Fruit fly (Drosophila melanogaster) whole organism, embryonic: ENCODE measurements around the gene CG7766.

Experiments used
- Atf6 ChIP-seq: fragments of 200-800 bp; sonication (Bioruptor generic); IDR thresholded peaks from 2 replicates; pipeline ENCODE4 v1.3.6; 2022; ENCODE audit warnings: missing biosample characterization, missing genetic modification characterization
- B-H2 ChIP-seq: fragments of 200-800 bp; sonication (Bioruptor generic); optimal IDR thresholded peaks from 2 replicates; lab custom pipeline; 2018; ENCODE audit warnings: missing biosample characterization, mild to moderate bottlenecking, missing genetic modification characterization
- CG12219 ChIP-seq: fragments of 200-800 bp; sonication (Bioruptor generic); optimal IDR thresholded peaks from 3 replicates; lab custom pipeline; 2018; ENCODE audit warnings: missing biosample characterization, mild to moderate bottlenecking, missing genetic modification characterization
- CG13775 ChIP-seq: fragments of 200-800 bp; sonication (Bioruptor generic); optimal IDR thresholded peaks from 3 replicates; lab custom pipeline; 2017; ENCODE audit warnings: missing biosample characterization, mild to moderate bottlenecking, missing genetic modification characterization
- CG14860 ChIP-seq: fragments of 200-800 bp; sonication (Bioruptor generic); IDR thresholded peaks from 3 replicates; pipeline ENCODE4 v1.3.6; 2022; ENCODE audit warnings: missing biosample characterization, missing genetic modification characterization; ENCODE audit not compliant: partially characterized antibody
- CG15011 ChIP-seq: fragments of 200-800 bp; sonication (Bioruptor generic); optimal IDR thresholded peaks from 3 replicates; lab custom pipeline; 2018; ENCODE audit warnings: missing biosample characterization, mild to moderate bottlenecking, missing genetic modification characterization
- CG15696 ChIP-seq: fragments of 200-800 bp; sonication (Bioruptor generic); optimal IDR thresholded peaks from 2 replicates; lab custom pipeline; 2019; ENCODE audit warnings: missing biosample characterization, mild to moderate bottlenecking, missing genetic modification characterization, moderate library complexity
- CG18476 ChIP-seq: fragments of 200-800 bp; sonication (Bioruptor generic); optimal IDR thresholded peaks from 2 replicates; lab custom pipeline; 2016; ENCODE audit warnings: missing biosample characterization, mild to moderate bottlenecking, missing genetic modification characterization
- CG2120 ChIP-seq: fragments of 200-800 bp; sonication (Bioruptor generic); optimal IDR thresholded peaks from 3 replicates; lab custom pipeline; 2016; ENCODE audit warnings: missing biosample characterization, missing genetic modification characterization
- CG3065 ChIP-seq: fragments of 200-800 bp; sonication (Bioruptor generic); optimal IDR thresholded peaks from 2 replicates; lab custom pipeline; 2016; ENCODE audit warnings: missing biosample characterization, missing genetic modification characterization
- CG31224 ChIP-seq: fragments of 200-800 bp; sonication (Bioruptor generic); IDR thresholded peaks from 2 replicates; pipeline ENCODE4 v1.3.6; 2022; ENCODE audit warnings: missing biosample characterization, missing genetic modification characterization
- CG32767 ChIP-seq: fragments of 200-800 bp; sonication (Bioruptor generic); IDR thresholded peaks from 2 replicates; pipeline ENCODE4 v1.3.6; 2022; ENCODE audit warnings: missing biosample characterization, missing genetic modification characterization
- CG3726 ChIP-seq: fragments of 200-800 bp; sonication (Bioruptor generic); IDR thresholded peaks from 3 replicates; pipeline ENCODE4, ENCODE4 v1.3.6; 2022; ENCODE audit warnings: missing biosample characterization, missing genetic modification characterization
- CG42726 ChIP-seq: fragments of 200-800 bp; sonication (Bioruptor generic); IDR thresholded peaks from 2 replicates; pipeline ENCODE4 v1.3.6; 2022; ENCODE audit warnings: missing biosample characterization, missing genetic modification characterization; ENCODE audit not compliant: partially characterized antibody
- CG4707 ChIP-seq: fragments of 200-800 bp; sonication (Bioruptor generic); optimal IDR thresholded peaks from 2 replicates; lab custom pipeline; 2018; ENCODE audit warnings: missing biosample characterization, mild to moderate bottlenecking, missing genetic modification characterization, moderate library complexity
- CG5180 ChIP-seq: fragments of 200-800 bp; sonication (Bioruptor generic); optimal IDR thresholded peaks from 3 replicates; lab custom pipeline; 2017; ENCODE audit warnings: missing biosample characterization, missing genetic modification characterization, mild to moderate bottlenecking, moderate library complexity, missing genetic modification reagents
- CG6272 ChIP-seq: fragments of 200-800 bp; sonication (Bioruptor generic); IDR thresholded peaks from 2 replicates; pipeline ENCODE4 v1.3.6; 2022; ENCODE audit warnings: missing biosample characterization, missing genetic modification characterization
- CG7928 ChIP-seq: fragments of 200-800 bp; sonication (Bioruptor generic); optimal IDR thresholded peaks from 2 replicates; lab custom pipeline; 2017; ENCODE audit warnings: missing biosample characterization, mild to moderate bottlenecking, missing genetic modification characterization
- CG9437 ChIP-seq: fragments of 200-800 bp; sonication (Bioruptor generic); optimal IDR thresholded peaks from 2 replicates; lab custom pipeline; 2018; ENCODE audit warnings: missing biosample characterization, mild to moderate bottlenecking, missing genetic modification characterization
- Chrac-16 ChIP-seq: fragments of 200-800 bp; sonication (Bioruptor generic); optimal IDR thresholded peaks from 3 replicates; lab custom pipeline; 2016; ENCODE audit warnings: missing biosample characterization, missing genetic modification characterization
- Dp ChIP-seq: fragments of 200-800 bp; sonication (Bioruptor generic); optimal IDR thresholded peaks from 2 replicates; lab custom pipeline; 2018; ENCODE audit warnings: missing biosample characterization, mild to moderate bottlenecking, missing genetic modification characterization, moderate library complexity
- Ets97D ChIP-seq: fragments of 200-800 bp; sonication (Bioruptor generic); optimal IDR thresholded peaks from 3 replicates; lab custom pipeline; 2016; ENCODE audit warnings: missing biosample characterization, missing genetic modification characterization
- H2.0 ChIP-seq: fragments of 200-800 bp; sonication (Bioruptor generic); IDR thresholded peaks from 2 replicates; pipeline ENCODE4 v1.3.6; 2022; ENCODE audit warnings: missing biosample characterization, missing genetic modification characterization
- Hmr ChIP-seq: fragments of 200-800 bp; sonication (Bioruptor generic); optimal IDR thresholded peaks from 3 replicates; lab custom pipeline; 2017; ENCODE audit warnings: mild to moderate bottlenecking, missing biosample characterization, missing genetic modification reagents, missing genetic modification characterization
- Hr78 ChIP-seq, 2 experiments: fragments of 200-800 bp in 1 of 2; fragments of >200 bp in 1 of 2; sonication (Bioruptor generic) in 1 of 2; optimal IDR thresholded peaks; 2 replicates each; lab custom pipeline; 2017 to 2019; ENCODE audit warnings: missing biosample characterization in 2 of 2, missing genetic modification characterization in 2 of 2, mild to moderate bottlenecking in 1 of 2, moderate library complexity in 1 of 2
- Jarid2 ChIP-seq: fragments of 200-800 bp; sonication (Bioruptor generic); optimal IDR thresholded peaks from 3 replicates; lab custom pipeline; 2017; ENCODE audit warnings: mild to moderate bottlenecking, missing biosample characterization, missing genetic modification reagents, missing genetic modification characterization
- Nf-YB ChIP-seq: fragments of 200-800 bp; sonication (Bioruptor generic); optimal IDR thresholded peaks from 3 replicates; lab custom pipeline; 2019; ENCODE audit warnings: missing biosample characterization, mild to moderate bottlenecking, missing genetic modification characterization, moderate library complexity
- Rx ChIP-seq: fragments of 200-800 bp; sonication (Bioruptor generic); IDR thresholded peaks from 2 replicates; pipeline ENCODE4 v1.3.6; 2022; ENCODE audit warnings: missing biosample characterization, missing genetic modification characterization
- Scr ChIP-seq: fragments of 200-800 bp; sonication (Bioruptor generic); IDR thresholded peaks from 2 replicates; pipeline ENCODE4 v1.3.6; 2022; ENCODE audit warnings: missing biosample characterization, missing genetic modification characterization; ENCODE audit not compliant: partially characterized antibody
- Sox100B ChIP-seq: fragments of 200-800 bp; sonication (Bioruptor generic); optimal IDR thresholded peaks from 3 replicates; lab custom pipeline; 2018; ENCODE audit warnings: missing biosample characterization, mild to moderate bottlenecking, missing genetic modification characterization
- Spps ChIP-seq: fragments of 200-800 bp; sonication (Bioruptor generic); optimal IDR thresholded peaks from 2 replicates; lab custom pipeline; 2018; ENCODE audit warnings: missing biosample characterization, mild to moderate bottlenecking, missing genetic modification characterization
- Sry-δ ChIP-seq: fragments of 200-800 bp; sonication (Bioruptor generic); optimal IDR thresholded peaks from 2 replicates; lab custom pipeline; 2016; ENCODE audit warnings: missing biosample characterization, missing genetic modification characterization
- ab ChIP-seq: fragments of 200-800 bp; sonication (Bioruptor generic); optimal IDR thresholded peaks from 2 replicates; lab custom pipeline; 2016; ENCODE audit warnings: missing biosample characterization, missing genetic modification characterization
- chinmo ChIP-seq: fragments of 200-800 bp; sonication (Bioruptor generic); IDR thresholded peaks from 4 replicates; pipeline ENCODE4 v1.3.6; 2022; ENCODE audit warnings: missing biosample characterization, missing genetic modification characterization; ENCODE audit not compliant: partially characterized antibody
- ftz-f1 ChIP-seq: fragments of 200-800 bp; sonication (Bioruptor generic); optimal IDR thresholded peaks from 2 replicates; lab custom pipeline; 2016; ENCODE audit warnings: missing biosample characterization, missing genetic modification characterization
- lbe ChIP-seq: fragments of 200-800 bp; sonication (Bioruptor generic); optimal IDR thresholded peaks from 2 replicates; lab custom pipeline; 2016; ENCODE audit warnings: missing biosample characterization, mild to moderate bottlenecking, missing genetic modification characterization
- lola ChIP-seq, 3 experiments: fragments of >200 bp in 2 of 3; fragments of 200-800 bp in 1 of 3; sonication (Bioruptor generic) in 1 of 3; optimal IDR thresholded peaks; 2 replicates each; lab custom pipeline; 2017 to 2019; ENCODE audit warnings: missing biosample characterization in 3 of 3, missing genetic modification characterization in 3 of 3, mild to moderate bottlenecking in 1 of 3, moderate library complexity in 1 of 3
- mld ChIP-seq: fragments of 200-800 bp; sonication (Bioruptor generic); IDR thresholded peaks from 3 replicates; pipeline ENCODE4 v1.3.6; 2022; ENCODE audit warnings: missing biosample characterization, missing genetic modification characterization; ENCODE audit not compliant: partially characterized antibody
- nerfin-2 ChIP-seq: fragments of 200-800 bp; sonication (Bioruptor generic); IDR thresholded peaks from 2 replicates; pipeline ENCODE4 v1.3.6; 2022; ENCODE audit warnings: missing biosample characterization, missing genetic modification characterization; ENCODE audit not compliant: partially characterized antibody
- onecut ChIP-seq: fragments of 200-800 bp; sonication (Bioruptor generic); IDR thresholded peaks from 2 replicates; pipeline ENCODE4 v1.3.6; 2022; ENCODE audit warnings: missing biosample characterization, missing genetic modification characterization
- pum ChIP-seq: fragments of 200-800 bp; sonication (Bioruptor generic); optimal IDR thresholded peaks from 2 replicates; lab custom pipeline; 2016; ENCODE audit warnings: missing biosample characterization, missing genetic modification characterization
- row ChIP-seq: fragments of 200-800 bp; sonication (Bioruptor generic); IDR thresholded peaks from 3 replicates; pipeline ENCODE4 v1.3.6; 2022; ENCODE audit warnings: missing biosample characterization, missing genetic modification characterization
- scrt ChIP-seq: fragments of 200-800 bp; sonication (Bioruptor generic); optimal IDR thresholded peaks from 2 replicates; lab custom pipeline; 2018; ENCODE audit warnings: missing biosample characterization, mild to moderate bottlenecking, missing genetic modification characterization, moderate library complexity
- shn ChIP-seq: fragments of 200-800 bp; sonication (Bioruptor generic); optimal IDR thresholded peaks from 3 replicates; lab custom pipeline; 2016; ENCODE audit warnings: missing biosample characterization, missing genetic modification characterization
- sqz ChIP-seq: fragments of 200-800 bp; sonication (Bioruptor generic); optimal IDR thresholded peaks from 3 replicates; lab custom pipeline; 2018; ENCODE audit warnings: missing biosample characterization, mild to moderate bottlenecking, missing genetic modification characterization
- tna ChIP-seq: fragments of 200-800 bp; sonication (Bioruptor generic); IDR thresholded peaks from 2 replicates; pipeline ENCODE4 v1.3.6; 2022; ENCODE audit warnings: missing biosample characterization, missing genetic modification characterization; ENCODE audit not compliant: partially characterized antibody
- trem ChIP-seq: fragments of 200-800 bp; optimal IDR thresholded peaks from 3 replicates; lab custom pipeline; 2019; ENCODE audit warnings: missing biosample characterization, mild to moderate bottlenecking, missing genetic modification characterization, moderate library complexity
- trh ChIP-seq: fragments of 200-800 bp; sonication (Bioruptor generic); optimal IDR thresholded peaks from 2 replicates; lab custom pipeline; 2016; ENCODE audit warnings: missing biosample characterization, missing genetic modification characterization
- zen ChIP-seq: fragments of 200-800 bp; sonication (Bioruptor generic); optimal IDR thresholded peaks from 3 replicates; lab custom pipeline; 2018; ENCODE audit warnings: missing biosample characterization, mild to moderate bottlenecking, missing genetic modification characterization, moderate library complexity
- zfh1 ChIP-seq: fragments of 200-800 bp; sonication (Bioruptor generic); IDR thresholded peaks from 3 replicates; pipeline ENCODE4 v1.3.6; 2022; ENCODE audit warnings: missing biosample characterization, missing genetic modification characterization

CG7766 gene

DNA sequence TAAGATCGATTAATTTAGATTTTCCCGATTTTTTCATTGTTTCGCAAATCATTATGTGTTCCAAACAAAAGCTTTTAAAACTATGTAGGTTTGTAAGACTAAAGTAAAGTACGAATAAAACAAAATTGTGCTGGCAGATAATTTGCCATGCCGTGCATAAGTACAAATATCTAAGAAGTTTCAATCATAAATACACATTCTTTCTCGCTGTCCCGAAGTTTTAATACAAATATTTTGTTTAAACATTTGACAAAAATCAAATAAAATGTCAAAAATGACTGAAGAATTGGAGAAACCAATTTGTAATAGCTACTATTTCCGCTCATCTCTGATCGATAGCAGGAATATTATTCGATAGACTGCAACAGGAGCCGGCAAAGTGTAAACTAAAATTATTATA lies 20.9 kb downstream of the CG7766 start, which contains the start of gene APC4 (continued):
- TF ChIP-seq CG42726, result no peak
- peak; percentile 1 for TF ChIP-seq Dp (GFP tag; lab: Kevin White, UChicago)
- TF ChIP-seq nerfin-2 (GFP tag; lab: Robert Waterston, UW), result no peak
- no peak for TF ChIP-seq B-H2 (GFP tag; lab: Kevin White, UChicago)
- no peak for TF ChIP-seq Sox100B (GFP tag; lab: Kevin White, UChicago)
- no peak for TF ChIP-seq lbe (GFP tag; lab: Kevin White, UChicago)
- TF ChIP-seq Spps (tag; lab: Kevin White, UChicago), result no peak
- TF ChIP-seq Hmr (GFP tag; lab: Kevin White, UChicago), result peak; percentile 17
- TF ChIP-seq CG3065 (GFP tag; lab: Kevin White, UChicago), result no peak
- no peak for TF ChIP-seq Nf-YB (GFP tag; lab: Kevin White, UChicago)
- 0 out of 2 replicates have a peak, but pooled peaks have one; percentile 12 for TF ChIP-seq Scr (GFP tag; lab: Robert Waterston, UW)
- TF ChIP-seq CG3726 (GFP tag; lab: Robert Waterston, UW), result no peak
- no peak for TF ChIP-seq ftz-f1
- no peak for TF ChIP-seq onecut (GFP tag; lab: Robert Waterston, UW)
- peak in 1 of 3 experiments; percentile 48 for TF ChIP-seq lola (GFP tag; optimal IDR thresholded peaks at IDR 0.05; lab: Kevin White, UChicago)
- TF ChIP-seq CG2120 (GFP tag; lab: Kevin White, UChicago), result peak; percentile 56
- TF ChIP-seq Rx, result no peak
- no peak for TF ChIP-seq CG14860 (GFP tag; lab: Robert Waterston, UW)
- no peak for TF ChIP-seq CG6272
- no peak for TF ChIP-seq Hr78 (GFP tag; optimal IDR thresholded peaks at IDR 0.05; lab: Kevin White, UChicago)
- TF ChIP-seq zfh1 (GFP tag; lab: Robert Waterston, UW), result no peak
- peak; percentile 11 for TF ChIP-seq pum
- TF ChIP-seq ab, result no peak
- no peak for TF ChIP-seq CG12219 (GFP tag; lab: Kevin White, UChicago)
- TF ChIP-seq CG32767 (GFP tag; lab: Robert Waterston, UW), result no peak
- TF ChIP-seq CG15696 (tag; lab: Kevin White, UChicago), result peak; percentile 29
- TF ChIP-seq CG13775 (GFP tag; lab: Kevin White, UChicago), result peak; percentile 9

DNA sequence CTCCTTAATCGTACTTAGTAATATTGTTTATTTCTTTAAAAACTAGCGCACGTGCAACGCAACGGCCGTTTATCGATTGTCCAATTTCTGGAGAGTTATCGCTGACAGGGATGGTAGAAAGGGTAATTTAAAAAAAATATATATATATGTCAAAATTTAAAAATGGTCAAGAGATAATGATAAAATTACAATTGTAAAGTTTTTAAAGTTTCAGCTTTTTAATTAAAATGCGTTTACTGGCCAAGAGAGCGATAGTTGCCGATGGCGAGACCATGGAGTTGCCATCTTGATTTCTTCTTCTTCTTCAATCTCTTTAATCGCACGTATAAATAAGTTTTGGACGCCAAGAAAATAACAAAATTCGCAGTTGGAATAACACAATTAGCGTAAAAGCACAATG lies 22.6 kb downstream of the CG7766 start, which contains the start of the genes CG7246 and HP1b:
Gene CG7246, minus strand, starts transcription at position 96 of the 400 bp plus-strand sequence.
Gene HP1b, plus strand, starts transcription at position 102 of the 400 bp plus-strand sequence.
- TF ChIP-seq CG9437 (GFP tag; lab: Kevin White, UChicago), result no peak
- peak; percentile 65 for TF ChIP-seq Atf6 (GFP tag; lab: Robert Waterston, UW)
- peak; percentile 77 for TF ChIP-seq Sry-δ (GFP tag; lab: Kevin White, UChicago)
- TF ChIP-seq CG4707 (GFP tag; lab: Kevin White, UChicago), result no peak
- no peak for TF ChIP-seq CG15011 (GFP tag; lab: Kevin White, UChicago)
- no peak for TF ChIP-seq chinmo (GFP tag; lab: Robert Waterston, UW)
- TF ChIP-seq Ets97D (GFP tag; lab: Kevin White, UChicago), result peak; percentile 45
- TF ChIP-seq mld (GFP tag; lab: Robert Waterston, UW), result no peak
- TF ChIP-seq scrt (GFP tag; lab: Kevin White, UChicago), result no peak
- TF ChIP-seq CG31224, result peak; percentile 64
- peak; percentile 40 for TF ChIP-seq trh (GFP tag; lab: Kevin White, UChicago)
- TF ChIP-seq Chrac-16 (GFP tag; lab: Kevin White, UChicago), result peak; percentile 48
- peak; percentile 73 for TF ChIP-seq trem
- TF ChIP-seq Jarid2 (GFP tag; lab: Kevin White, UChicago), result no peak
- TF ChIP-seq sqz (GFP tag; lab: Kevin White, UChicago), result peak; percentile 26
- TF ChIP-seq tna (GFP tag; lab: Robert Waterston, UW), result no peak
- TF ChIP-seq row, result peak; percentile 86
- no peak for TF ChIP-seq CG5180 (GFP tag; lab: Kevin White, UChicago)
- peak; percentile 58 for TF ChIP-seq CG18476 (GFP tag; lab: Kevin White, UChicago)
- no peak for TF ChIP-seq shn
- peak; percentile 54 for TF ChIP-seq zen (tag; lab: Kevin White, UChicago)
- TF ChIP-seq CG7928 (GFP tag; lab: Kevin White, UChicago), result peak; percentile 33
- TF ChIP-seq H2.0 (GFP tag; lab: Robert Waterston, UW), result peak; percentile 63
